Worm (Caenorhabditis elegans): ENCODE measurements around the gene exo-1.
A peak's percentile ranks its signal among the peaks of the same experiment; 100 is the strongest.
"Not testable (repeated sequence)": the region's sequence is repeated elsewhere in the genome, so short reads cannot be mapped to it uniquely, and the experiment has no call there.

Gene exo-1

ce11 chrIII:13393239-13393638 lies 30.1 kb upstream of the exo-1 start, which contains the start of gene dnj-17:
Gene dnj-17 (minus strand): TSS chrIII:13393339.
- TF ChIP-seq ZK546.5 (tag; optimal IDR thresholded peaks at IDR 0.05) = no peak
- TF ChIP-seq lin-39 (tag; optimal IDR thresholded peaks at IDR 0.05) = no peak
- TF ChIP-seq lin-11 (tag; optimal IDR thresholded peaks at IDR 0.05) = no peak
- no peak for TF ChIP-seq snpc-4 (tag; optimal IDR thresholded peaks at IDR 0.05)
- no peak for TF ChIP-seq unc-62 (GFP tag; optimal IDR thresholded peaks at IDR 0.05)
- TF ChIP-seq sem-4 (tag; optimal IDR thresholded peaks at IDR 0.05) = no peak
- TF ChIP-seq nhr-23 (tag; optimal IDR thresholded peaks at IDR 0.05) = no peak
- TF ChIP-seq nhr-129 (tag; optimal IDR thresholded peaks at IDR 0.05) = no peak
- TF ChIP-seq mdl-1 (tag; optimal IDR thresholded peaks at IDR 0.05) = no peak
- no peak for TF ChIP-seq lin-13 (GFP tag; optimal IDR thresholded peaks at IDR 0.05)

ce11 chrIII:13393647-13394046 lies 29.7 kb upstream of the exo-1 start, which contains the start of gene qdpr-1:
Gene qdpr-1 (plus strand): TSS chrIII:13393910.
- no peak for TF ChIP-seq nhr-21 (tag; optimal IDR thresholded peaks at IDR 0.05)
- no peak for TF ChIP-seq mbf-1 (tag; optimal IDR thresholded peaks at IDR 0.05)

- no peak for TF ChIP-seq skn-1 (tag; optimal IDR thresholded peaks at IDR 0.05)
- no peak for TF ChIP-seq nhr-129 (tag; optimal IDR thresholded peaks at IDR 0.05)
- no peak for TF ChIP-seq nhr-12 (tag; optimal IDR thresholded peaks at IDR 0.05)
- TF ChIP-seq fos-1 (tag; optimal IDR thresholded peaks at IDR 0.05) = peak; percentile 31
- no peak for TF ChIP-seq nhr-23 (tag; optimal IDR thresholded peaks at IDR 0.05)
Measured at ce11 chrIII:13395262-13395661, 28.1 kb upstream of the exo-1 start, which contains the start of gene F11F1.1. Gene F11F1.1 (plus strand): TSS chrIII:13395562.

- not testable (repeated sequence) for TF ChIP-seq lin-39 (tag; optimal IDR thresholded peaks at IDR 0.05); ztf-1 (GFP tag; conservative IDR thresholded peaks at IDR 0.05); nhr-237 (tag; optimal IDR thresholded peaks at IDR 0.05)
Measured at ce11 chrIII:13401673-13402258, 21.5 kb upstream of the exo-1 start, which contains the start of the genes srlf-9 and srlf-10. Gene srlf-9 (minus strand): TSS chrIII:13401773. Gene srlf-10 (plus strand): TSS chrIII:13402208.

ce11 chrIII:13402934-13403333 lies 20.4 kb upstream of the exo-1 start, which contains the start of gene mig-18:
Gene mig-18 (plus strand): TSS chrIII:13403234.
- TF ChIP-seq skn-1 (tag; optimal IDR thresholded peaks at IDR 0.05) (no peak), egl-27 (tag; optimal IDR thresholded peaks at IDR 0.05) (no peak), elt-3 (tag; optimal IDR thresholded peaks at IDR 0.05) (no peak), sma-3 (GFP tag; optimal IDR thresholded peaks at IDR 0.05) (no peak), lin-13 (GFP tag; optimal IDR thresholded peaks at IDR 0.05) (no peak), unc-55 (GFP tag; optimal IDR thresholded peaks at IDR 0.05) (no peak), nhr-129 (tag; optimal IDR thresholded peaks at IDR 0.05) (no peak), R02D3.7 (tag; optimal IDR thresholded peaks at IDR 0.05) (no peak), snpc-4 (tag; optimal IDR thresholded peaks at IDR 0.05) (no peak), ztf-11 (tag; optimal IDR thresholded peaks at IDR 0.05) (no peak), C34F6.9 (tag; optimal IDR thresholded peaks at IDR 0.05) (no peak), ZK546.5 (tag; optimal IDR thresholded peaks at IDR 0.05) (no peak), Y55F3AM.14 (GFP tag; optimal IDR thresholded peaks at IDR 0.05) (no peak), gmeb-1 (tag; optimal IDR thresholded peaks at IDR 0.05) (no peak), ama-1 (optimal IDR thresholded peaks at IDR 0.05) (no peak), F13H6.1 (tag; optimal IDR thresholded peaks at IDR 0.05) (no peak), sma-9 (GFP tag; optimal IDR thresholded peaks at IDR 0.05) (no peak), sma-9 (tag; optimal IDR thresholded peaks at IDR 0.05) (no peak), ztf-1 (GFP tag; conservative IDR thresholded peaks at IDR 0.05) (no peak), nhr-6 (tag; optimal IDR thresholded peaks at IDR 0.05) (no peak), mbf-1 (tag; optimal IDR thresholded peaks at IDR 0.05) (no peak)

ce11 chrIII:13404418-13404817 lies 18.9 kb upstream of the exo-1 start, which contains the start of gene ttr-52:
Gene ttr-52 (plus strand): TSS chrIII:13404718.
- TF ChIP-seq ceh-16 (tag; optimal IDR thresholded peaks at IDR 0.05) (no peak), lin-11 (tag; optimal IDR thresholded peaks at IDR 0.05) (no peak), nhr-6 (tag; optimal IDR thresholded peaks at IDR 0.05) (no peak), C34F6.9 (tag; optimal IDR thresholded peaks at IDR 0.05) (no peak), blmp-1 (tag; optimal IDR thresholded peaks at IDR 0.05; ENCODE audit: insufficient read depth) (no peak), sma-3 (GFP tag; optimal IDR thresholded peaks at IDR 0.05) (no peak), ztf-4 (tag; optimal IDR thresholded peaks at IDR 0.05) (no peak), ama-1 (optimal IDR thresholded peaks at IDR 0.05) (no peak), elt-1 (tag; optimal IDR thresholded peaks at IDR 0.05) (no peak), nhr-25 (tag; optimal IDR thresholded peaks at IDR 0.05) (no peak), R02D3.7 (tag; optimal IDR thresholded peaks at IDR 0.05) (no peak), egl-27 (tag; optimal IDR thresholded peaks at IDR 0.05) (no peak), lsy-2 (tag; optimal IDR thresholded peaks at IDR 0.05) (no peak), mbf-1 (tag; optimal IDR thresholded peaks at IDR 0.05) (no peak), nhr-77 (tag; optimal IDR thresholded peaks at IDR 0.05) (no peak)
